Fruit fly (Drosophila melanogaster): ENCODE data around the gene nej.

Gene nej

dm6 chrX:9615471-9615870 lies 71.4 kb downstream of the nej start (continued):
- no peak for TF ChIP-seq CG7357 (GFP tag; IDR thresholded peaks at IDR 0.05)
- no peak for TF ChIP-seq Ada2b (GFP tag; IDR thresholded peaks at IDR 0.05)
- TF ChIP-seq CG2712 (tag; optimal IDR thresholded peaks at IDR 0.05): peak; percentile 60
- TF ChIP-seq Scr (GFP tag; IDR thresholded peaks at IDR 0.05; ENCODE audit: partially characterized antibody): no peak
- no peak for TF ChIP-seq CG2678 (tag; optimal IDR thresholded peaks at IDR 0.05)
- no peak for TF ChIP-seq CG31388 (GFP tag; optimal IDR thresholded peaks at IDR 0.05)
- TF ChIP-seq Doc3 (GFP tag; IDR thresholded peaks at IDR 0.05; ENCODE audit: partially characterized antibody): no peak
- no peak for TF ChIP-seq CG11696 (GFP tag; IDR thresholded peaks at IDR 0.05)
- TF ChIP-seq CG8765 (GFP tag; IDR thresholded peaks at IDR 0.05): no peak
- TF ChIP-seq gfzf (GFP tag; optimal IDR thresholded peaks at IDR 0.05): no peak
- no peak for TF ChIP-seq Mes4 (GFP tag; optimal IDR thresholded peaks at IDR 0.05)
- TF ChIP-seq CTCF (GFP tag; optimal IDR thresholded peaks at IDR 0.05): no peak
- no peak for TF ChIP-seq Trl (optimal IDR thresholded peaks at IDR 0.05)
- no peak for TF ChIP-seq Trl (GFP tag; optimal IDR thresholded peaks at IDR 0.05)
- no peak for TF ChIP-seq Dp (GFP tag; optimal IDR thresholded peaks at IDR 0.05)
- TF ChIP-seq CG10959 (GFP tag; IDR thresholded peaks at IDR 0.05): no peak
- no peak for TF ChIP-seq tin (GFP tag; optimal IDR thresholded peaks at IDR 0.05)
- no peak for TF ChIP-seq sr (GFP tag; IDR thresholded peaks at IDR 0.05)
- TF ChIP-seq CG13123 (GFP tag; optimal IDR thresholded peaks at IDR 0.05): no peak
- TF ChIP-seq grau (tag; optimal IDR thresholded peaks at IDR 0.05): peak; percentile 25
- peak; percentile 25 for TF ChIP-seq az2 (GFP tag; optimal IDR thresholded peaks at IDR 0.05)
- no peak for TF ChIP-seq D (optimal IDR thresholded peaks at IDR 0.05)
- TF ChIP-seq D (GFP tag; optimal IDR thresholded peaks at IDR 0.05): peak; percentile 50
- TF ChIP-seq CG6254 (GFP tag; optimal IDR thresholded peaks at IDR 0.05): peak; percentile 27
- TF ChIP-seq CG12219 (GFP tag; optimal IDR thresholded peaks at IDR 0.05): no peak
- TF ChIP-seq vnd (GFP tag; IDR thresholded peaks at IDR 0.05; ENCODE audit: partially characterized antibody): no peak
- TF ChIP-seq tna (GFP tag; IDR thresholded peaks at IDR 0.05; ENCODE audit: partially characterized antibody): no peak
- no peak for TF ChIP-seq HLHmδ (GFP tag; optimal IDR thresholded peaks at IDR 0.05)
- no peak for TF ChIP-seq yki (optimal IDR thresholded peaks at IDR 0.05)
- TF ChIP-seq Hr39 (optimal IDR thresholded peaks at IDR 0.05): no peak
- no peak for TF ChIP-seq jigr1 (GFP tag; IDR thresholded peaks at IDR 0.05)
- TF ChIP-seq dpn (GFP tag; optimal IDR thresholded peaks at IDR 0.05): no peak
- TF ChIP-seq CG4707 (GFP tag; optimal IDR thresholded peaks at IDR 0.05): peak; percentile 57
- TF ChIP-seq Mrtf (GFP tag; IDR thresholded peaks at IDR 0.05): no peak
- no peak for TF ChIP-seq pfk (GFP tag; optimal IDR thresholded peaks at IDR 0.05)
- TF ChIP-seq phol (tag; optimal IDR thresholded peaks at IDR 0.05): peak; percentile 61
- TF ChIP-seq Dek (tag; optimal IDR thresholded peaks at IDR 0.05): no peak
- TF ChIP-seq CG8944 (GFP tag; optimal IDR thresholded peaks at IDR 0.05): no peak
- TF ChIP-seq wek (GFP tag; optimal IDR thresholded peaks at IDR 0.05): no peak
- TF ChIP-seq CG31365 (tag; optimal IDR thresholded peaks at IDR 0.05): no peak
- no peak for TF ChIP-seq nerfin-2 (GFP tag; IDR thresholded peaks at IDR 0.05; ENCODE audit: partially characterized antibody)
- TF ChIP-seq CG12299 (tag; optimal IDR thresholded peaks at IDR 0.05): no peak
- peak; percentile 15 for TF ChIP-seq CG33557 (GFP tag; optimal IDR thresholded peaks at IDR 0.05)
- no peak for TF ChIP-seq CG11723 (GFP tag; optimal IDR thresholded peaks at IDR 0.05)
- TF ChIP-seq ssp (GFP tag; IDR thresholded peaks at IDR 0.05): no peak
- TF ChIP-seq mirr (GFP tag; optimal IDR thresholded peaks at IDR 0.05): no peak
- TF ChIP-seq E2f2 (GFP tag; IDR thresholded peaks at IDR 0.05): no peak
- peak; percentile 29 for TF ChIP-seq CG2875 (GFP tag; optimal IDR thresholded peaks at IDR 0.05)
- TF ChIP-seq pum (GFP tag; optimal IDR thresholded peaks at IDR 0.05): peak; percentile 23
- no peak for TF ChIP-seq CG34376 (GFP tag; optimal IDR thresholded peaks at IDR 0.05)
- no peak for TF ChIP-seq CG6175 (GFP tag; IDR thresholded peaks at IDR 0.05)
- peak; percentile 32 for TF ChIP-seq CG10267 (tag; optimal IDR thresholded peaks at IDR 0.05)
- no peak for TF ChIP-seq Awh (GFP tag; IDR thresholded peaks at IDR 0.05)
- peak; percentile 52 for TF ChIP-seq Oli (tag; optimal IDR thresholded peaks at IDR 0.05)

Data from whole organism, embryonic.